Worm (Caenorhabditis elegans) whole organism, L2 larva: ENCODE data around the gene D1014.2.

ENCODE experiments used
- ceh-82 ChIP-seq: fragments of 150-350 bp; optimal IDR thresholded peaks from 2 replicates; lab custom pipeline; 2014; ENCODE audit warnings: missing biosample characterization, missing genetic modification characterization
- egl-27 ChIP-seq: sonication (generic microtip); optimal IDR thresholded peaks from 3 replicates; lab custom pipeline; 2017; ENCODE audit warnings: missing biosample characterization, missing genetic modification reagents, missing genetic modification characterization
- lin-13 ChIP-seq: fragments of 150-350 bp; optimal IDR thresholded peaks from 2 replicates; lab custom pipeline; 2014; ENCODE audit warnings: missing biosample characterization, missing genetic modification reagents, missing genetic modification characterization
- lin-39 ChIP-seq: fragments of 150-350 bp; optimal IDR thresholded peaks from 2 replicates; lab custom pipeline; 2014; ENCODE audit warnings: missing biosample characterization, missing genetic modification reagents, missing genetic modification characterization
- mdl-1 ChIP-seq, 2 experiments: fragments of 150-350 bp in 1 of 2; sonication (generic microtip) in 1 of 2; optimal IDR thresholded peaks; 2 replicates each; lab custom pipeline; 2017; ENCODE audit warnings: missing biosample characterization in 2 of 2, missing genetic modification characterization in 2 of 2
- nhr-12 ChIP-seq: fragments of 150-350 bp; optimal IDR thresholded peaks from 2 replicates; lab custom pipeline; 2014; ENCODE audit warnings: missing biosample characterization, missing genetic modification characterization
- nhr-77 ChIP-seq: fragments of 150-350 bp; optimal IDR thresholded peaks from 2 replicates; lab custom pipeline; 2014; ENCODE audit warnings: missing biosample characterization, missing genetic modification characterization
- sem-4 ChIP-seq: fragments of 150-350 bp; optimal IDR thresholded peaks from 2 replicates; lab custom pipeline; 2014; ENCODE audit warnings: missing biosample characterization, missing genetic modification reagents, missing genetic modification characterization
- skn-1 ChIP-seq: sonication (generic microtip); optimal IDR thresholded peaks from 2 replicates; lab custom pipeline; 2017; ENCODE audit warnings: missing biosample characterization, missing genetic modification characterization
- unc-39 ChIP-seq: fragments of 150-350 bp; optimal IDR thresholded peaks from 2 replicates; lab custom pipeline; 2014; ENCODE audit warnings: missing biosample characterization, missing genetic modification characterization

DNA sequence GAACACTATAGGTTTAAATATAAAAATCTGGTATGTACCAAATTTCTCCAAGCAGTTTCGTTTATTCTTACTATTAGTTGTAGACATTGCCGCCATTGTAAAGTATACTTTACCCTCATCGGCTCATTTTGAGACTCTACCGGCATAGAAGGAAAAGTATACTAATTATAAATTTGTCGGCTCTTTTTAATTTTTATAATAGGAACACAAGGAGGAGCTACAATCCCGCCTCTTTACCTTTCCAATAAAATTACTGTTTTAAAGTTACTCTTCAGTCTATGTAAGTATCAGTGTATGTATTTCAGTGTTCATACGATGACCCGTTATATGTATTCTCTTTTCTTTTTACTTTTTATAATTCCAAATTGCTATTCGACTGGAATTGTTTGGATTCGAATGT lies 44.4 kb upstream of the D1014.2 start, which contains the start of gene sdz-23:
- TF ChIP-seq skn-1 (tag; lab: Kevin White, UChicago) (no peak), lin-13 (no peak), nhr-12 (no peak), mdl-1 (tag; optimal IDR thresholded peaks at IDR 0.05; lab: Kevin White, UChicago) (no peak), unc-39 (tag; lab: Kevin White, UChicago) (no peak), lin-39 (tag; lab: Kevin White, UChicago) (no peak), egl-27 (tag; lab: Kevin White, UChicago) (no peak), ceh-82 (tag; lab: Kevin White, UChicago) (no peak), nhr-77 (no peak), sem-4 (tag; lab: Kevin White, UChicago) (no peak)
